Fruit fly (Drosophila melanogaster): ENCODE measurements around the gene CG5167.

DNA sequence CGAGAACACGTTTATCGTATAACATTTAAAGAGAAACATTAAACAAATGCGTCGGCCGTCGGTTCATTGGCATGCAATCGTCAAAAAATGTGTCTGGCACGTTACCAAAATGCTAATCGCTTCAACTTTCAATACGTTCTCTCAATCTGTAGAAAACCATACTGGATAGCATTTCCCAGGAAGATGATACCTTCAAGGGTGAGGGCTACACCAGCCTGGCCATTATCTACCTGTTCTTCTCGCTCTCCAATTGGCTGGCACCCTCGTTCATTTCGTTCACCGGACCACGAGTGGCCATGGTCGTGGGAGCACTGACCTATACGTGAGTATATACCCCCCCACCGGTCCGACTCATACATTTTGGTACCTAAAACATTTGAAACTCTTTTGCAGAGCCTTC is 48.2 kb downstream of the CG5167 start:
- TF ChIP-seq svp (GFP tag) (no peak), CG3919 (GFP tag; optimal IDR thresholded peaks at IDR 0.05) (no peak), esn (GFP tag; optimal IDR thresholded peaks at IDR 0.05) (no peak), CG34406 (GFP tag; optimal IDR thresholded peaks at IDR 0.05) (no peak), Eip78C (GFP tag) (no peak), CG11762 (GFP tag; optimal IDR thresholded peaks at IDR 0.05; ENCODE audit: insufficient read depth) (no peak), salr (GFP tag; optimal IDR thresholded peaks at IDR 0.05) (no peak), achi (GFP tag; optimal IDR thresholded peaks at IDR 0.05) (no peak), CG8319 (GFP tag; optimal IDR thresholded peaks at IDR 0.05) (no peak)
